Worm (Caenorhabditis elegans) whole organism, L2 larva: ENCODE measurements around the gene str-240.

Experiments used
- F13H6.1 ChIP-seq: sonication (generic microtip); optimal IDR thresholded peaks from 2 replicates; lab custom pipeline; 2016; ENCODE audit warnings: missing genetic modification characterization, missing compliant biosample characterization
- R02D3.7 ChIP-seq: fragments of 150-350 bp; optimal IDR thresholded peaks from 2 replicates; lab custom pipeline; 2014; ENCODE audit warnings: missing biosample characterization, missing genetic modification characterization
- Y55F3AM.14 ChIP-seq: fragments of 200-800 bp; sonication (Bioruptor generic); optimal IDR thresholded peaks from 2 replicates; lab custom pipeline; 2018; ENCODE audit warnings: mild to moderate bottlenecking, missing genetic modification characterization, missing compliant biosample characterization
- ZK546.5 ChIP-seq: sonication (generic microtip); optimal IDR thresholded peaks from 2 replicates; lab custom pipeline; 2017; ENCODE audit warnings: missing biosample characterization, missing genetic modification characterization
- alr-1 ChIP-seq: fragments of 150-350 bp; optimal IDR thresholded peaks from 2 replicates; lab custom pipeline; 2014; ENCODE audit warnings: missing biosample characterization, missing genetic modification characterization
- blmp-1 ChIP-seq: sonication (generic microtip); optimal IDR thresholded peaks from 2 replicates; lab custom pipeline; 2017; ENCODE audit warnings: missing genetic modification characterization, mild to moderate bottlenecking, missing compliant biosample characterization, antibody characterized with exemption, moderate library complexity; ENCODE audit not compliant: insufficient read depth
- ceh-16 ChIP-seq: fragments of 150-350 bp; optimal IDR thresholded peaks from 2 replicates; lab custom pipeline; 2014; ENCODE audit warnings: missing biosample characterization, missing genetic modification characterization
- crh-2 ChIP-seq: sonication (generic microtip); optimal IDR thresholded peaks from 2 replicates; lab custom pipeline; 2017; ENCODE audit warnings: missing biosample characterization, missing genetic modification characterization
- dmd-4 ChIP-seq: sonication (generic microtip); optimal IDR thresholded peaks from 2 replicates; lab custom pipeline; 2017; ENCODE audit warnings: missing biosample characterization, missing genetic modification characterization
- egl-27 ChIP-seq: sonication (generic microtip); optimal IDR thresholded peaks from 3 replicates; lab custom pipeline; 2017; ENCODE audit warnings: missing biosample characterization, missing genetic modification reagents, missing genetic modification characterization
- elt-3 ChIP-seq: sonication (generic microtip); optimal IDR thresholded peaks from 2 replicates; lab custom pipeline; 2017; ENCODE audit warnings: missing biosample characterization, missing genetic modification characterization
- fos-1 ChIP-seq: fragments of 150-350 bp; optimal IDR thresholded peaks from 2 replicates; lab custom pipeline; 2014; ENCODE audit warnings: missing biosample characterization, missing genetic modification characterization
- gmeb-1 ChIP-seq: fragments of 150-350 bp; optimal IDR thresholded peaks from 2 replicates; lab custom pipeline; 2014; ENCODE audit warnings: missing biosample characterization, missing genetic modification characterization
- lin-11 ChIP-seq: fragments of 150-350 bp; sonication (generic microtip); optimal IDR thresholded peaks from 2 replicates; lab custom pipeline; 2014; ENCODE audit warnings: missing biosample characterization, missing genetic modification characterization, inconsistent platforms, mixed read lengths
- lin-13 ChIP-seq: fragments of 150-350 bp; optimal IDR thresholded peaks from 2 replicates; lab custom pipeline; 2014; ENCODE audit warnings: missing biosample characterization, missing genetic modification reagents, missing genetic modification characterization
- lin-39 ChIP-seq: fragments of 150-350 bp; optimal IDR thresholded peaks from 2 replicates; lab custom pipeline; 2014; ENCODE audit warnings: missing biosample characterization, missing genetic modification reagents, missing genetic modification characterization
- lsy-2 ChIP-seq, 2 experiments: fragments of 150-350 bp in 1 of 2; sonication (generic microtip) in 1 of 2; optimal IDR thresholded peaks; 2 replicates each; lab custom pipeline; 2014 to 2017; ENCODE audit warnings: missing biosample characterization in 2 of 2, missing genetic modification characterization in 2 of 2
- mab-5 ChIP-seq: fragments of 150-350 bp; optimal IDR thresholded peaks from 2 replicates; lab custom pipeline; 2014; ENCODE audit warnings: missing biosample characterization, missing genetic modification characterization
- mbf-1 ChIP-seq: sonication (generic microtip); optimal IDR thresholded peaks from 2 replicates; lab custom pipeline; 2017; ENCODE audit warnings: missing biosample characterization, missing genetic modification characterization
- mdl-1 ChIP-seq, 2 experiments: fragments of 150-350 bp in 1 of 2; sonication (generic microtip) in 1 of 2; optimal IDR thresholded peaks; 2 replicates each; lab custom pipeline; 2017; ENCODE audit warnings: missing biosample characterization in 2 of 2, missing genetic modification characterization in 2 of 2
- nhr-10 ChIP-seq: sonication (generic microtip); optimal IDR thresholded peaks from 2 replicates; lab custom pipeline; 2017; ENCODE audit warnings: missing biosample characterization, missing genetic modification characterization
- nhr-12 ChIP-seq: fragments of 150-350 bp; optimal IDR thresholded peaks from 2 replicates; lab custom pipeline; 2014; ENCODE audit warnings: missing biosample characterization, missing genetic modification characterization
- nhr-129 ChIP-seq: fragments of 150-350 bp; optimal IDR thresholded peaks from 2 replicates; lab custom pipeline; 2014; ENCODE audit warnings: missing biosample characterization, missing genetic modification characterization
- nhr-21 ChIP-seq: fragments of 150-350 bp; optimal IDR thresholded peaks from 2 replicates; lab custom pipeline; 2014; ENCODE audit warnings: missing biosample characterization, missing genetic modification characterization
- nhr-23 ChIP-seq: fragments of 150-350 bp; optimal IDR thresholded peaks from 2 replicates; lab custom pipeline; 2014; ENCODE audit warnings: missing biosample characterization, missing genetic modification reagents, missing genetic modification characterization
- nhr-25 ChIP-seq: fragments of 150-350 bp; sonication (generic microtip); optimal IDR thresholded peaks from 3 replicates; lab custom pipeline; 2014; ENCODE audit warnings: missing biosample characterization, missing genetic modification characterization
- nhr-77 ChIP-seq: fragments of 150-350 bp; optimal IDR thresholded peaks from 2 replicates; lab custom pipeline; 2014; ENCODE audit warnings: missing biosample characterization, missing genetic modification characterization
- skn-1 ChIP-seq: sonication (generic microtip); optimal IDR thresholded peaks from 2 replicates; lab custom pipeline; 2017; ENCODE audit warnings: missing biosample characterization, missing genetic modification characterization
- sma-3 ChIP-seq: sonication (generic microtip); optimal IDR thresholded peaks from 2 replicates; lab custom pipeline; 2016; ENCODE audit warnings: missing genetic modification reagents, missing genetic modification characterization, missing compliant biosample characterization
- sma-9 ChIP-seq, 2 experiments: fragments of 150-350 bp in 1 of 2; sonication (generic microtip) in 1 of 2; optimal IDR thresholded peaks; 2 replicates each; lab custom pipeline; 2014 to 2016; ENCODE audit warnings: missing genetic modification characterization in 2 of 2, mild to moderate bottlenecking in 1 of 2, missing biosample characterization in 1 of 2, missing compliant biosample characterization in 1 of 2, missing genetic modification reagents in 1 of 2, moderate library complexity in 1 of 2
- snpc-4 ChIP-seq: fragments of 150-350 bp; optimal IDR thresholded peaks from 2 replicates; lab custom pipeline; 2014; ENCODE audit warnings: missing biosample characterization, missing genetic modification characterization
- unc-39 ChIP-seq: fragments of 150-350 bp; optimal IDR thresholded peaks from 2 replicates; lab custom pipeline; 2014; ENCODE audit warnings: missing biosample characterization, missing genetic modification characterization
- unc-55 ChIP-seq: fragments of 150-350 bp; sonication (generic microtip); optimal IDR thresholded peaks from 3 replicates; lab custom pipeline; 2014; ENCODE audit warnings: missing biosample characterization, missing genetic modification reagents, missing genetic modification characterization
- unc-62 ChIP-seq: fragments of 150-350 bp; optimal IDR thresholded peaks from 2 replicates; lab custom pipeline; 2014; ENCODE audit warnings: missing biosample characterization, missing genetic modification reagents, missing genetic modification characterization
- ztf-1 ChIP-seq: fragments of 200-800 bp; sonication (Bioruptor generic); conservative IDR thresholded peaks from 2 replicates; pipeline ENCODE4 v1.3.6; 2022; ENCODE audit warnings: missing genetic modification characterization, missing compliant biosample characterization
- ztf-11 ChIP-seq: sonication (generic microtip); optimal IDR thresholded peaks from 2 replicates; lab custom pipeline; 2017; ENCODE audit warnings: missing biosample characterization, missing genetic modification characterization
- ztf-4 ChIP-seq: fragments of 150-350 bp; optimal IDR thresholded peaks from 2 replicates; lab custom pipeline; 2014; ENCODE audit warnings: missing biosample characterization, missing genetic modification characterization

Gene str-240

DNA sequence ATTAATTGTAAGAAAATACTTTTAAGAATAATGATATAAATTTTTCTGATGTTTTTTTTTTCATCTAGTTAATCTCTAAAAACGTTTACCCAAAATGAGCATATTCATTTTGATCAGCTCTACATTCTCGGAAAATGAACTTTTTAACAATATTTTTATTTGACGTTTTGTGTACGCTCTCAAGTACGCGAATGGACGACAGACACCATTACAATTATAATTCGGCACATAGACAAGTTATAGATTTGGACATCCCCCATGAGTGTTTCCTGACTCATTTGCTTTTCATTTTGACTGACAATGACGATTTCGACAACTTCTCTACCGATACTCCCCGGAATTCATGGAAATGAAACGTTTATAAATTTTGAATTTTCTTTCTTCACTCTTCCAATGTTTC lies 22.6 kb downstream of the str-240 start, which contains the start of gene sru-27:
Gene sru-27, plus strand, starts transcription at position 301 of the 400 bp plus-strand sequence.
- TF ChIP-seq mbf-1 (tag; lab: Kevin White, UChicago): no peak
- TF ChIP-seq ztf-1 (GFP tag; lab: Robert Waterston, UW): no peak
- no peak for TF ChIP-seq ztf-11 (tag; lab: Kevin White, UChicago)

- TF ChIP-seq alr-1 (tag; lab: Kevin White, UChicago): no peak
- TF ChIP-seq ceh-16 (tag; lab: Kevin White, UChicago): no peak
- TF ChIP-seq lin-39 (tag; lab: Kevin White, UChicago): no peak
- TF ChIP-seq Y55F3AM.14 (GFP tag; lab: Kevin White, UChicago): no peak
- TF ChIP-seq sma-3: no peak
- TF ChIP-seq dmd-4: no peak
- TF ChIP-seq sma-9 (GFP tag; optimal IDR thresholded peaks at IDR 0.05; lab: Kevin White, UChicago): no peak
- no peak for TF ChIP-seq sma-9 (tag; optimal IDR thresholded peaks at IDR 0.05; lab: Kevin White, UChicago)
- TF ChIP-seq nhr-21 (tag; lab: Kevin White, UChicago): no peak
- TF ChIP-seq nhr-23 (tag; lab: Kevin White, UChicago): no peak
- no peak for TF ChIP-seq lin-13 (GFP tag; lab: Kevin White, UChicago)
- no peak for TF ChIP-seq fos-1 (tag; lab: Kevin White, UChicago)
- TF ChIP-seq R02D3.7 (tag; lab: Kevin White, UChicago): no peak
- TF ChIP-seq ztf-1 (GFP tag; lab: Robert Waterston, UW): no peak
- TF ChIP-seq unc-62 (GFP tag; lab: Kevin White, UChicago): no peak
- TF ChIP-seq lsy-2 (tag; optimal IDR thresholded peaks at IDR 0.05; lab: Kevin White, UChicago): no peak
- TF ChIP-seq unc-39 (tag; lab: Kevin White, UChicago): no peak
- TF ChIP-seq blmp-1 (tag; lab: Kevin White, UChicago): no peak
- TF ChIP-seq unc-55 (GFP tag; lab: Kevin White, UChicago): no peak
- TF ChIP-seq ztf-4 (tag; lab: Kevin White, UChicago): no peak
Measured at ce11 chrV:1495752-1496151, 26.0 kb downstream of the str-240 start.

DNA sequence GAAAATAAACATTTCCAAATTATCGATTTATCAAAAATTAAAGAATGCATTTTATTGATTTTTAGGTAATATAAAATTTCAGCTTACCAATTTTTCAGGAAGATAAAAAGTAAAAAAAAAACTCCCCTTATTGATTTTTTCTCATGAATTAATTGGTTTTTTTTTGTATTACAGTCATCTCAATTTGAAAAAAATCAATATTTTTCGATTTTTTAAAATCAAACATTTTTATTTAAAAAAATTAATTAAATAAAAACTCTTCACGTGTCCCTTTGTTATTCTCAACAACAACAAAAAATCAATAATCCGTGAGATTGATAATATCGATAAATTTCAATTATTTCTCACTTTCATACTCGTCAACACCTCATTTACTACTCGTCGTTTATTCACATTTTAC lies 26.4 kb downstream of the str-240 start, which contains the start of gene C38C3.3:
Gene C38C3.3, plus strand, starts transcription at position 301 of the 400 bp plus-strand sequence.
- TF ChIP-seq nhr-23 (tag; lab: Kevin White, UChicago) (no peak), lin-11 (tag; lab: Kevin White, UChicago) (no peak), crh-2 (tag; lab: Kevin White, UChicago) (no peak), F13H6.1 (tag; lab: Kevin White, UChicago) (no peak), elt-3 (tag; lab: Kevin White, UChicago) (no peak), ztf-11 (tag; lab: Kevin White, UChicago) (no peak), gmeb-1 (tag; lab: Kevin White, UChicago) (no peak), ztf-4 (tag; lab: Kevin White, UChicago) (no peak), nhr-129 (no peak), ZK546.5 (tag; lab: Kevin White, UChicago) (no peak), lin-39 (tag; lab: Kevin White, UChicago) (no peak), nhr-12 (tag; lab: Kevin White, UChicago) (no peak), blmp-1 (tag; lab: Kevin White, UChicago) (no peak), ztf-1 (GFP tag; lab: Robert Waterston, UW) (no peak), fos-1 (tag; lab: Kevin White, UChicago) (no peak), mab-5 (tag; lab: Kevin White, UChicago) (no peak), mdl-1 (tag; optimal IDR thresholded peaks at IDR 0.05; lab: Kevin White, UChicago) (no peak), R02D3.7 (tag; lab: Kevin White, UChicago) (no peak)

- TF ChIP-seq nhr-77: no peak
Measured at ce11 chrV:1494469-1494868, 27.3 kb downstream of the str-240 start, which contains the start of gene spig-7. TSS of gene spig-7 (plus strand) at chrV:1494769.

DNA sequence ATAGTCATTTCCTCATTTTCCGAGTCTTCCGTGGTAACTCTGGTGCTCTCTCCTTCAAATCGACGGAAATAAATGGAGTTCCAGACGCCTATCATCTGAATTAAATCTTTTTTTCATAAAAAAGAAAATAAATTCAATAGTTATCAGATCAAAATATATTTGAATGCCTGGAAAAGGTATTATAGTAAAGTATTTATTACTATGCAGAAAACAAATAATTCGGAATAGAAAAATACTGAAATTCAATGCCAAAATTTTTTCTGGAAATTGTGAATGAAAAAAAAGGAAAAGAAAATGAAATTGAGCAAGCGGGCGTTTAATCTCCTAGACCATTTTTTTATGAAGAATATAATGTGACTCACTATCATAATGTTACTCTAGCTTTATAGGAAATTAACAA lies 30.2 kb downstream of the str-240 start, which contains the start of gene C38C3.6:
Gene C38C3.6, minus strand, starts transcription at position 101 of the 400 bp plus-strand sequence.
- TF ChIP-seq nhr-10 (tag; lab: Kevin White, UChicago): no peak
- TF ChIP-seq crh-2 (tag; lab: Kevin White, UChicago): no peak
- no peak for TF ChIP-seq alr-1 (tag; lab: Kevin White, UChicago)
- TF ChIP-seq skn-1 (tag; lab: Kevin White, UChicago): no peak
- TF ChIP-seq lin-11 (tag; lab: Kevin White, UChicago): no peak
- no peak for TF ChIP-seq egl-27
- no peak for TF ChIP-seq snpc-4 (tag; lab: Kevin White, UChicago)
- TF ChIP-seq nhr-25 (tag; lab: Kevin White, UChicago): no peak
